Worm (Caenorhabditis elegans) whole organism, L1 larva: ENCODE results near the gene K10D11.7.

ENCODE experiments used
- aly-2 ChIP-seq: fragments of 150-350 bp; optimal IDR thresholded peaks from 2 replicates; lab custom pipeline; 2014; ENCODE audit warnings: missing biosample characterization, missing genetic modification characterization
- elt-3 ChIP-seq, 6 experiments: fragments of 150-350 bp in 1 of 6; sonication (generic microtip); optimal IDR thresholded peaks; 2 replicates each; lab custom pipeline; 2017 to 2018; ENCODE audit warnings: missing biosample characterization in 6 of 6, missing genetic modification characterization in 6 of 6, inconsistent platforms in 1 of 6
- fkh-10 ChIP-seq: sonication (generic microtip); optimal IDR thresholded peaks from 2 replicates; lab custom pipeline; 2017; ENCODE audit warnings: missing biosample characterization, missing genetic modification reagents, missing genetic modification characterization
- nhr-12 ChIP-seq: sonication (generic microtip); optimal IDR thresholded peaks from 2 replicates; lab custom pipeline; 2017; ENCODE audit warnings: missing biosample characterization, missing genetic modification characterization
- nhr-47 ChIP-seq: sonication (generic microtip); optimal IDR thresholded peaks from 2 replicates; lab custom pipeline; 2016; ENCODE audit warnings: mild to moderate bottlenecking, missing genetic modification characterization, moderate library complexity, missing compliant biosample characterization
- nhr-76 ChIP-seq: sonication (generic microtip); optimal IDR thresholded peaks from 2 replicates; lab custom pipeline; 2017; ENCODE audit warnings: missing biosample characterization, missing genetic modification characterization
- skn-1 ChIP-seq: fragments of 150-350 bp; optimal IDR thresholded peaks from 2 replicates; lab custom pipeline; 2014; ENCODE audit warnings: missing biosample characterization, missing genetic modification characterization
- unc-130 ChIP-seq: fragments of 150-350 bp; optimal IDR thresholded peaks from 2 replicates; lab custom pipeline; 2017; ENCODE audit warnings: missing biosample characterization, missing genetic modification characterization, inconsistent platforms
- zag-1 ChIP-seq: fragments of 150-350 bp; optimal IDR thresholded peaks from 2 replicates; lab custom pipeline; 2014; ENCODE audit warnings: missing biosample characterization, missing genetic modification characterization
- ztf-11 ChIP-seq, 2 experiments: sonication (generic microtip); optimal IDR thresholded peaks; 2 replicates each; lab custom pipeline; 2016 to 2017; ENCODE audit warnings: missing genetic modification characterization in 2 of 2, missing biosample characterization in 1 of 2, missing compliant biosample characterization in 1 of 2

DNA sequence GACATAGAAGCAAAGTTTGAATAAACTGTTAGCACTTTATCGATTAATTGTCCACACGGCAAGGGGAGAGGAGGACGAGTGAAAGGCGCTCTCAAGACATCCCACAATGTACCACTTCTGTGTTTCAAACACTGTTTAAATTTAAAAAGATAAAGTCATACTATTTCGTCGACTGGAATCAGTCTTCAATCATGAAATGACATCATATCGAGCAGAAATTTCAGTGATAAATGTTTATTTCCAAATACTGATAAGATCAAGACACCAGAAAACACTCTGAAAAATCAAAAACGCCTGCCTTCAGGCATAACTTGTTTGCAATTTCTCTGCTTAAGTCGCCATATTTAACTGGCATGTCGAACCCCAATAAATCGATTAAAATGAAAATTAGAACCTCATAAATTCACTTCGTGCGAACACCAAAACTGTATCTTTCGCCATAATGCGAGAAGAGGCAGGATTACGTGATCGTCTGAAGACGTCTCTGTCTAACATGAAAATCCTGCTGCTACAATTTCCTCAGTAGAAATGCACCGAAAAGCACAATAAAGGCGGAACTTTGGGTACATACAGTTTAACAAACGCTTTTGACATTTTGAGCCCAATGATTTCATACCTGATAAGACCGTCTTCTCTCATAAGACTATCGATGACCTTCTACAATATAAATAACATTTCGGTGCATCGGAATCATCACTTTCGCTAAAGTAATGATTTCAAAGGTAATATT, 17.3 kb downstream of the K10D11.7 start, which contains the start of gene K10D11.2:
- TF ChIP-seq elt-3 (tag; optimal IDR thresholded peaks at IDR 0.05; lab: Kevin White, UChicago) (no peak), unc-130 (tag; lab: Kevin White, UChicago) (no peak), ztf-11 (tag; optimal IDR thresholded peaks at IDR 0.05; lab: Kevin White, UChicago) (no peak), aly-2 (tag; lab: Kevin White, UChicago) (no peak), nhr-47 (tag; lab: Kevin White, UChicago) (no peak), zag-1 (tag; lab: Kevin White, UChicago) (no peak), nhr-12 (tag; lab: Kevin White, UChicago) (no peak), nhr-76 (tag; lab: Kevin White, UChicago) (no peak), fkh-10 (no peak), skn-1 (tag; lab: Kevin White, UChicago) (no peak)
